Worm (Caenorhabditis elegans): ENCODE results near the gene slcr-46.3.
A peak's percentile ranks its signal among the peaks of the same experiment; 100 is the strongest.

slcr-46.3 gene

ce11 chrV:9702755-9703154, 21.2 kb downstream of the slcr-46.3 start, which contains the start of gene xbx-6:
Gene xbx-6, plus strand, starts transcription at chrV:9703055.
- TF ChIP-seq ets-5 (GFP tag; IDR thresholded peaks at IDR 0.05) (no peak), hlh-4 (tag; optimal IDR thresholded peaks at IDR 0.05) (peak; percentile 57), aly-2 (tag; optimal IDR thresholded peaks at IDR 0.05) (no peak), unc-86 (tag; optimal IDR thresholded peaks at IDR 0.05) (no peak), egl-27 (tag; optimal IDR thresholded peaks at IDR 0.05) (no peak), unc-30 (tag; optimal IDR thresholded peaks at IDR 0.05) (no peak)

- TF ChIP-seq nhr-20 (tag; optimal IDR thresholded peaks at IDR 0.05) (no peak), tlp-1 (tag; optimal IDR thresholded peaks at IDR 0.05) (peak; percentile 29), elt-2 (tag; optimal IDR thresholded peaks at IDR 0.05) (peak; percentile 44)
Observed at ce11 chrV:9701861-9702260, 22.0 kb downstream of the slcr-46.3 start.

- TF ChIP-seq lin-13 (GFP tag; optimal IDR thresholded peaks at IDR 0.05), result no peak
- no peak for TF ChIP-seq F16B12.6 (tag; optimal IDR thresholded peaks at IDR 0.05)
- peak; percentile 9 for TF ChIP-seq elt-2 (tag; optimal IDR thresholded peaks at IDR 0.05)
Observed at ce11 chrV:9699216-9699615, 24.7 kb downstream of the slcr-46.3 start.

DNA sequence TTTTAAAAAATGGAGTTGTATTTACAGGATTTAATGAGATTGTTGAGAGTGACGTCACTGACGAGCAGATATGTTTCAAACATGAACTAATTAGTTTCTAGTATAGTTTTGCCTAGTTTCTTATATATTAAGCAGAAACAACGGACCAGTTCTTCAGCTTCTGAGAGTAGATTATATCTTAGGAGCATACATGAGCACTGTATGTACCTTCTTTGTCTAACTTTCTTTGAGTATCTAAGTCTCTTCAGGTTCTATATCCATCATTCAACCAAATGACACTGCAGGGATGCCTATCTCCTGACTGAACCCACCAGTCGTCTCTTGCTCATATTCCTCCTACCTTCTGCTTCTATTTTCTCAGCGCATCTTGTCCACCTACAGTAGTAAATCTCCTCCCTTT, 27.2 kb downstream of the slcr-46.3 start, which contains the start of gene her-1:
Gene her-1 (plus strand): TSS at position 301 of the 400 bp plus-strand sequence.
- TF ChIP-seq zag-1 (tag; optimal IDR thresholded peaks at IDR 0.05), result no peak
- TF ChIP-seq nhr-90 (tag; optimal IDR thresholded peaks at IDR 0.05; ENCODE audit: poor library complexity), result no peak
- no peak for TF ChIP-seq fos-1 (tag; optimal IDR thresholded peaks at IDR 0.05)
- no peak for TF ChIP-seq fkh-10 (GFP tag; optimal IDR thresholded peaks at IDR 0.05)
- no peak for TF ChIP-seq efl-1 (optimal IDR thresholded peaks at IDR 0.05)
- no peak for TF ChIP-seq efl-1 (GFP tag; optimal IDR thresholded peaks at IDR 0.05 in 1 of 2)
- TF ChIP-seq ztf-4 (tag; optimal IDR thresholded peaks at IDR 0.05), result no peak
- TF ChIP-seq nhr-77 (tag; optimal IDR thresholded peaks at IDR 0.05), result no peak
- TF ChIP-seq C04F5.9 (tag; optimal IDR thresholded peaks at IDR 0.05), result no peak
- TF ChIP-seq unc-130 (tag; optimal IDR thresholded peaks at IDR 0.05), result no peak
- no peak for TF ChIP-seq egl-27 (tag; optimal IDR thresholded peaks at IDR 0.05)
- no peak for TF ChIP-seq mdl-1 (tag; optimal IDR thresholded peaks at IDR 0.05)
- TF ChIP-seq aly-2 (tag; optimal IDR thresholded peaks at IDR 0.05), result no peak

ce11 chrV:9692649-9693112, 31.2 kb downstream of the slcr-46.3 start, which contains the start of gene ZK287.7:
Gene ZK287.7, plus strand, starts transcription at chrV:9693062.
- TF ChIP-seq hpl-2 (GFP tag; optimal IDR thresholded peaks at IDR 0.05) (no peak), sup-37 (GFP tag; optimal IDR thresholded peaks at IDR 0.05) (no peak), tlp-1 (tag; optimal IDR thresholded peaks at IDR 0.05) (no peak), egl-13 (tag; optimal IDR thresholded peaks at IDR 0.05) (no peak), lin-15B (tag; optimal IDR thresholded peaks at IDR 0.05) (no peak), rnt-1 (tag; optimal IDR thresholded peaks at IDR 0.05) (no peak), ztf-4 (tag; optimal IDR thresholded peaks at IDR 0.05) (no peak), ceh-63 (GFP tag; optimal IDR thresholded peaks at IDR 0.05) (no peak), mab-9 (GFP tag; IDR thresholded peaks at IDR 0.05) (no peak), F16B12.6 (tag; optimal IDR thresholded peaks at IDR 0.05) (no peak), tbx-2 (tag; optimal IDR thresholded peaks at IDR 0.05) (no peak), alr-1 (tag; optimal IDR thresholded peaks at IDR 0.05; ENCODE audit: borderline replicate concordance) (no peak), dpl-1 (GFP tag; optimal IDR thresholded peaks at IDR 0.05) (no peak), zip-4 (GFP tag; optimal IDR thresholded peaks at IDR 0.05) (no peak), pax-3 (tag; optimal IDR thresholded peaks at IDR 0.05) (no peak), snu-23 (GFP tag; optimal IDR thresholded peaks at IDR 0.05) (no peak), elt-3 (tag; optimal IDR thresholded peaks at IDR 0.05) (no peak), Y116A8C.19 (tag; optimal IDR thresholded peaks at IDR 0.05; ENCODE audit: borderline replicate concordance) (no peak)
